Worm (Caenorhabditis elegans) whole organism, L3 larva: ENCODE data around the gene K10C9.4.

ENCODE experiments used
- R02D3.7 ChIP-seq: fragments of 150-350 bp; optimal IDR thresholded peaks from 2 replicates; lab custom pipeline; 2014; ENCODE audit warnings: missing biosample characterization, missing genetic modification characterization
- ZK546.5 ChIP-seq: sonication (generic microtip); optimal IDR thresholded peaks from 2 replicates; lab custom pipeline; 2017; ENCODE audit warnings: missing biosample characterization, missing genetic modification characterization
- aly-2 ChIP-seq: fragments of 150-350 bp; optimal IDR thresholded peaks from 2 replicates; lab custom pipeline; 2014; ENCODE audit warnings: missing biosample characterization, missing genetic modification characterization
- ama-1 ChIP-seq: fragments of 150-350 bp; optimal IDR thresholded peaks from 2 replicates; lab custom pipeline; 2018
- ceh-16 ChIP-seq: sonication (generic microtip); optimal IDR thresholded peaks from 2 replicates; lab custom pipeline; 2017; ENCODE audit warnings: missing biosample characterization, missing genetic modification characterization
- ceh-28 ChIP-seq: fragments of 150-350 bp; optimal IDR thresholded peaks from 2 replicates; lab custom pipeline; 2014; ENCODE audit warnings: missing biosample characterization, missing genetic modification reagents, missing genetic modification characterization
- ceh-82 ChIP-seq: fragments of 150-350 bp; optimal IDR thresholded peaks from 2 replicates; lab custom pipeline; 2014; ENCODE audit warnings: missing biosample characterization, missing genetic modification characterization
- ceh-9 ChIP-seq: sonication (generic microtip); optimal IDR thresholded peaks from 2 replicates; lab custom pipeline; 2018; ENCODE audit warnings: missing biosample characterization, missing genetic modification characterization
- daf-12 ChIP-seq: fragments of 150-350 bp; optimal IDR thresholded peaks from 2 replicates; lab custom pipeline; 2014; ENCODE audit warnings: missing biosample characterization, missing genetic modification reagents, missing genetic modification characterization
- egl-27 ChIP-seq: sonication (generic microtip); optimal IDR thresholded peaks from 4 replicates; lab custom pipeline; 2017; ENCODE audit warnings: missing biosample characterization, missing genetic modification reagents, missing genetic modification characterization
- egl-5 ChIP-seq: fragments of 150-350 bp; optimal IDR thresholded peaks from 2 replicates; lab custom pipeline; 2017; ENCODE audit warnings: missing biosample characterization, missing genetic modification reagents, missing genetic modification characterization, inconsistent platforms
- elt-1 ChIP-seq: fragments of 150-350 bp; optimal IDR thresholded peaks from 2 replicates; lab custom pipeline; 2014; ENCODE audit warnings: missing biosample characterization, missing genetic modification characterization
- elt-2 ChIP-seq: sonication (generic microtip); optimal IDR thresholded peaks from 2 replicates; lab custom pipeline; 2016; ENCODE audit warnings: missing genetic modification reagents, mild to moderate bottlenecking, missing genetic modification characterization, missing compliant biosample characterization
- elt-3 ChIP-seq, 3 experiments: fragments of 150-350 bp in 1 of 3; sonication (generic microtip) in 2 of 3; optimal IDR thresholded peaks; 2 replicates in 2 of 3; 4 replicates in 1 of 3; lab custom pipeline; 2014 to 2017; ENCODE audit warnings: missing biosample characterization in 3 of 3, missing genetic modification characterization in 3 of 3
- eor-1 ChIP-seq, 2 experiments: fragments of 150-350 bp; optimal IDR thresholded peaks; 2 replicates each; lab custom pipeline; 2014 to 2018; ENCODE audit warnings: missing biosample characterization in 2 of 2, missing genetic modification characterization in 2 of 2
- fkh-10 ChIP-seq: sonication (generic microtip); optimal IDR thresholded peaks from 2 replicates; lab custom pipeline; 2017; ENCODE audit warnings: missing biosample characterization, missing genetic modification reagents, missing genetic modification characterization
- fkh-2 ChIP-seq: fragments of 150-350 bp; optimal IDR thresholded peaks from 2 replicates; lab custom pipeline; 2014; ENCODE audit warnings: missing biosample characterization, missing genetic modification reagents, missing genetic modification characterization
- hmg-11 ChIP-seq: sonication (generic microtip); optimal IDR thresholded peaks from 2 replicates; lab custom pipeline; 2016; ENCODE audit warnings: missing genetic modification characterization, missing compliant biosample characterization
- jun-1 ChIP-seq: fragments of 150-350 bp; optimal IDR thresholded peaks from 2 replicates; lab custom pipeline; 2014; ENCODE audit warnings: missing biosample characterization, missing genetic modification reagents, missing genetic modification characterization
- lin-15B ChIP-seq: fragments of 150-350 bp; optimal IDR thresholded peaks from 2 replicates; lab custom pipeline; 2014; ENCODE audit warnings: missing biosample characterization, missing genetic modification characterization
- lin-39 ChIP-seq: fragments of 150-350 bp; optimal IDR thresholded peaks from 2 replicates; lab custom pipeline; 2018; ENCODE audit warnings: missing biosample characterization, missing genetic modification reagents, missing genetic modification characterization
- lsy-12 ChIP-seq: sonication (generic microtip); optimal IDR thresholded peaks from 2 replicates; lab custom pipeline; 2016; ENCODE audit warnings: mild to moderate bottlenecking, missing genetic modification characterization, missing compliant biosample characterization
- mdl-1 ChIP-seq: fragments of 150-350 bp; optimal IDR thresholded peaks from 2 replicates; lab custom pipeline; 2014; ENCODE audit warnings: missing biosample characterization, missing genetic modification characterization
- mml-1 ChIP-seq: fragments of 150-350 bp; sonication (generic microtip); optimal IDR thresholded peaks from 3 replicates; lab custom pipeline; 2014; ENCODE audit warnings: missing biosample characterization, missing genetic modification characterization
- nfya-1 ChIP-seq: sonication (generic microtip); optimal IDR thresholded peaks from 2 replicates; lab custom pipeline; 2017; ENCODE audit warnings: missing genetic modification characterization, mild to moderate bottlenecking, missing compliant biosample characterization, antibody characterized with exemption, moderate library complexity; ENCODE audit not compliant: insufficient read depth
- nhr-11 ChIP-seq: fragments of 150-350 bp; optimal IDR thresholded peaks from 2 replicates; lab custom pipeline; 2014; ENCODE audit warnings: missing biosample characterization, missing genetic modification characterization
- nhr-12 ChIP-seq: fragments of 150-350 bp; optimal IDR thresholded peaks from 2 replicates; lab custom pipeline; 2014; ENCODE audit warnings: missing biosample characterization, missing genetic modification characterization
- nhr-23 ChIP-seq: fragments of 150-350 bp; optimal IDR thresholded peaks from 2 replicates; lab custom pipeline; 2014; ENCODE audit warnings: missing biosample characterization, missing genetic modification reagents, missing genetic modification characterization
- nhr-237 ChIP-seq: fragments of 150-350 bp; optimal IDR thresholded peaks from 2 replicates; lab custom pipeline; 2014; ENCODE audit warnings: missing biosample characterization, missing genetic modification characterization
- nhr-25 ChIP-seq: sonication (generic microtip); optimal IDR thresholded peaks from 2 replicates; lab custom pipeline; 2017; ENCODE audit warnings: missing biosample characterization, missing genetic modification characterization
- nhr-28 ChIP-seq: fragments of 150-350 bp; optimal IDR thresholded peaks from 2 replicates; lab custom pipeline; 2014; ENCODE audit warnings: missing biosample characterization, missing genetic modification characterization
- nhr-43 ChIP-seq: sonication (generic microtip); optimal IDR thresholded peaks from 2 replicates; lab custom pipeline; 2016; ENCODE audit warnings: mild to moderate bottlenecking, missing genetic modification characterization, missing compliant biosample characterization; ENCODE audit not compliant: poor library complexity, severe bottlenecking
- nhr-67 ChIP-seq: fragments of 150-350 bp; optimal IDR thresholded peaks from 2 replicates; lab custom pipeline; 2014; ENCODE audit warnings: missing biosample characterization, missing genetic modification characterization
- nhr-76 ChIP-seq: fragments of 150-350 bp; sonication (generic microtip); optimal IDR thresholded peaks from 5 replicates; lab custom pipeline; 2014; ENCODE audit warnings: missing biosample characterization, missing genetic modification characterization
- nhr-77 ChIP-seq: fragments of 150-350 bp; optimal IDR thresholded peaks from 2 replicates; lab custom pipeline; 2014; ENCODE audit warnings: missing biosample characterization, missing genetic modification characterization
- pha-4 ChIP-seq: fragments of 150-350 bp; optimal IDR thresholded peaks from 2 replicates; lab custom pipeline; 2014; ENCODE audit warnings: missing biosample characterization, missing genetic modification reagents, missing genetic modification characterization
- pqm-1 ChIP-seq: fragments of 150-350 bp; optimal IDR thresholded peaks from 2 replicates; lab custom pipeline; 2017; ENCODE audit warnings: missing biosample characterization, missing genetic modification characterization, inconsistent platforms
- sea-2 ChIP-seq: fragments of 150-350 bp; sonication (generic microtip); optimal IDR thresholded peaks from 4 replicates; lab custom pipeline; 2014; ENCODE audit warnings: missing biosample characterization, missing genetic modification reagents, missing genetic modification characterization
- skn-1 ChIP-seq: fragments of 150-350 bp; optimal IDR thresholded peaks from 2 replicates; lab custom pipeline; 2014; ENCODE audit warnings: missing biosample characterization, missing genetic modification characterization
- snpc-4 ChIP-seq: fragments of 150-350 bp; optimal IDR thresholded peaks from 2 replicates; lab custom pipeline; 2014; ENCODE audit warnings: missing biosample characterization, missing genetic modification characterization
- tbx-2 ChIP-seq: sonication (generic microtip); optimal IDR thresholded peaks from 2 replicates; lab custom pipeline; 2016; ENCODE audit warnings: mild to moderate bottlenecking, missing genetic modification characterization, missing compliant biosample characterization
- unc-39 ChIP-seq: sonication (generic microtip); optimal IDR thresholded peaks from 4 replicates; lab custom pipeline; 2017; ENCODE audit warnings: missing biosample characterization, missing genetic modification characterization
- unc-62 ChIP-seq: fragments of 150-350 bp; sonication (generic microtip); optimal IDR thresholded peaks from 4 replicates; lab custom pipeline; 2014; ENCODE audit warnings: missing biosample characterization, missing genetic modification reagents, missing genetic modification characterization
- zag-1 ChIP-seq: fragments of 150-350 bp; optimal IDR thresholded peaks from 2 replicates; lab custom pipeline; 2014; ENCODE audit warnings: missing biosample characterization, missing genetic modification characterization
- ztf-11 ChIP-seq: fragments of 150-350 bp; optimal IDR thresholded peaks from 2 replicates; lab custom pipeline; 2014; ENCODE audit warnings: missing biosample characterization, missing genetic modification characterization
- ztf-4 ChIP-seq: fragments of 150-350 bp; optimal IDR thresholded peaks from 2 replicates; lab custom pipeline; 2014; ENCODE audit warnings: missing biosample characterization, missing genetic modification characterization

The K10C9.4 gene

DNA sequence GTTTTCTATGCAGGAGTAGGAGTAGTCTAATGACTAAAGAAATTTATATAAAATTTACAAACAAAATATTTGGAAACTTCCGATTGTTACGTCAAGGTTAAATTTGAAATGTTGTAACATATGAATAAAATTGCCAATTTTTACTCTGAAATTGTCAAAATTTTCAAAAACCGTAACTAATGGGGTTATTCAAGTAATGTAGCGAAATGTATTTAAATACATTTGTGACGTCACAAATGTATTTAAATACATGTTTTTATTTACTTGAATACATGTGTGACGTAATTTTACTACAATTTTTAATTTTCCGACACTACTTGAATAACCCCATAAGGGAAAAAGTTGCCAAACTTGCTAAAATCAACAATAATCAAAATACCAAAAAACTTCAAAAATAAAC is 571 bp upstream of the K10C9.4 start:
- no peak for TF ChIP-seq mdl-1 (tag; lab: Kevin White, UChicago)
- TF ChIP-seq lin-15B (tag; lab: Kevin White, UChicago) = no peak
- no peak for TF ChIP-seq hmg-11 (tag; lab: Kevin White, UChicago)
- no peak for TF ChIP-seq ceh-28 (tag; lab: Kevin White, UChicago)
- TF ChIP-seq tbx-2 = no peak
- no peak for TF ChIP-seq ama-1
- TF ChIP-seq fkh-2 (tag; lab: Kevin White, UChicago) = no peak
- TF ChIP-seq pha-4 (tag; lab: Kevin White, UChicago) = no peak
- TF ChIP-seq nhr-67 (tag; lab: Kevin White, UChicago) = no peak
- no peak for TF ChIP-seq nhr-25

DNA sequence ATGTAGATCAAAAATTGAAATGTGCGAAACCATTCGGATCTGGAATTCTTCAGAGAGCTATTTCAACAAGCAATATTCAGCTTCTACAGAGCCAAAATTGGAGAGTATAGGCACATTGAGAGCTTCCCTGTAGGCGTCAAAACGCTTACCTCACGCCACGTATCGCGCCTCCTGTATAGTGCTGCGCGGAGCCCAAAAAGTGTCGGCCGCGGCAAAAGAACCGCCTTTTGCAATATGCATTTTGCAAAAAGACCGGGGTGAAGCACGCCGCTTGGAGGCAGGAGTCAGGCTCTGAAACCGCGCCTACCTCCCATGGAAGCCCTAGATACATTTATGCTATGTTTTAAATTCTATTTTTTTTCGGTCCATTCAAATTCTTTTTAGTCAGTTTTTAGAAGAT is 1.2 kb downstream of the K10C9.4 start:
- TF ChIP-seq nhr-28 (tag; lab: Kevin White, UChicago) (no peak), mdl-1 (tag; lab: Kevin White, UChicago) (no peak), pha-4 (tag; lab: Kevin White, UChicago) (no peak), nhr-25 (no peak), nhr-67 (tag; lab: Kevin White, UChicago) (no peak), pqm-1 (no peak), sea-2 (GFP tag; lab: Kevin White, UChicago) (no peak), zag-1 (tag; lab: Kevin White, UChicago) (no peak)

DNA sequence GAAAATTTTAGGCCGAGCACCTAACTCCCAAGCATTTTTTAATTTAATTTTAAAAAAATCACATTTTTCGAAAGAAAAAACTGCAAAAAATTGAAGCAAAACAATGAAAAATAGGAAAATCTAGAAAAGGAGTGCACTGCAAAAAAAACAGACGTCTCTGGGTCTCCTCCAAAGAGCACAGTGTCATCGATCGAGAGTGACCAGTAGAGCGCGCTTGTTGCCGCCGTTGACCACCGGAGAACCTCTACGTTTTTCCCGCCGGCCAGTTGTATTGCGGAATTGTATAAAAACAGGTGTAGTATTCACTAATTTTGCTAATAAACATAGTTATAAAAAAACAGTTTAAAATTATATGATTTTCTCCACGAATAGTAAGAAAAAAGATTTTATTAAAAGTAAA is 3.5 kb downstream of the K10C9.4 start:
- TF ChIP-seq lin-39 (tag; lab: Kevin White, UChicago) (peak; percentile 47), elt-3 (tag; optimal IDR thresholded peaks at IDR 0.05; lab: Kevin White, UChicago) (no peak), nhr-11 (tag; lab: Kevin White, UChicago) (no peak), lsy-12 (tag; lab: Kevin White, UChicago) (no peak), ZK546.5 (tag; lab: Kevin White, UChicago) (no peak), nhr-237 (no peak), ceh-28 (tag; lab: Kevin White, UChicago) (no peak), sea-2 (GFP tag; lab: Kevin White, UChicago) (no peak), pha-4 (tag; lab: Kevin White, UChicago) (no peak), skn-1 (tag; lab: Kevin White, UChicago) (no peak), unc-39 (tag; lab: Kevin White, UChicago) (no peak), egl-27 (tag; lab: Kevin White, UChicago) (no peak), R02D3.7 (tag; lab: Kevin White, UChicago) (no peak), nhr-76 (tag; lab: Kevin White, UChicago) (no peak), ceh-82 (tag; lab: Kevin White, UChicago) (no peak), nhr-12 (tag; lab: Kevin White, UChicago) (no peak), hmg-11 (tag; lab: Kevin White, UChicago) (peak; percentile 66), aly-2 (tag; lab: Kevin White, UChicago) (no peak), pqm-1 (no peak), elt-1 (no peak), lin-15B (tag; lab: Kevin White, UChicago) (peak; percentile 45), eor-1 (tag; optimal IDR thresholded peaks at IDR 0.05; lab: Kevin White, UChicago) (no peak), ceh-16 (no peak), daf-12 (tag; lab: Kevin White, UChicago) (no peak), ceh-9 (tag; lab: Kevin White, UChicago) (no peak), egl-5 (tag; lab: Kevin White, UChicago) (no peak), snpc-4 (tag; lab: Kevin White, UChicago) (peak; percentile 0), nhr-77 (no peak), mml-1 (tag; lab: Kevin White, UChicago) (no peak), nfya-1 (tag; lab: Kevin White, UChicago) (peak; percentile 49), mdl-1 (tag; lab: Kevin White, UChicago) (no peak), jun-1 (tag; lab: Kevin White, UChicago) (no peak), ztf-4 (tag; lab: Kevin White, UChicago) (no peak), nhr-25 (no peak), ztf-11 (tag; lab: Kevin White, UChicago) (no peak), nhr-43 (tag; lab: Kevin White, UChicago) (no peak), elt-2 (tag; lab: Kevin White, UChicago) (no peak), ama-1 (no peak), nhr-67 (tag; lab: Kevin White, UChicago) (no peak), unc-62 (no peak), nhr-23 (tag; lab: Kevin White, UChicago) (no peak), fkh-10 (GFP tag; lab: Kevin White, UChicago) (no peak), zag-1 (tag; lab: Kevin White, UChicago) (no peak)
- TF ChIP-seq, all 47 proteins: peak for 5
